Fruit fly (Drosophila melanogaster): ENCODE data around the gene ase.

ase gene

DNA sequence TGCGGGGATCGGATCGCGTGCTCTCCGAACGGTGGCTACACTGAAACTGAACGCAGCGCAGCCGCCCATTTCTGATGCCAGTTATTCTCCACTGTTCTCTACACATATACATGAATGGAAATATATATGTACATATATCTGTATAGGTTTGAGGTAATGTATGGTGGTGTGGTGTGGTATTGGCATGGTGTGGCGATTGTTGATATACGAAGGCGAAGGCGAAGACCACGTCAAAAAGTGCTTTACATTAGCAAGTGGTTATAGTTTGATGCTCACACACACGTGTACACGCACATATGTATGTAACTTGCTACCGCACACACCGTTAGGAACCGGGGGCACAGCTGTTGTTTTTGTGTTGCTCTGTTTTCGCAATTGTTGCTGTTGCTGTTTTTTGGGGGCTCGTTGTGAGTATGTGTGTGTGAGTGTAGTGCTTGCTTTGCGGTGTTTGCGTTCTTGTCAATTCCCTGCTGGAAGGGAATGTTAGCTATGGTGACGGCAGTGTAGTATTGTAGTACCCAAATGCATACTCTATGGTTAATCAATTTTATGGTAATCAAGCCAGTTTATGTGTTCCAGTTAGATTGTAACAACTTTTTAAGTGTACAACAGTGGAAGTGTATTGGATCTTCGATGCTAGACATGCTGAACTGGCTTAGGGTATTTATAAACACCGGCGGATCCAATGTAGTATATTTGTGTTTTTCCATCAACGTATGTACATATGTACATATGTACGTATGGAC, 33.1 kb downstream of the ase start, which contains the start of gene CG17896 (continued):
- peak; percentile 98 for TF ChIP-seq fru (GFP tag; optimal IDR thresholded peaks at IDR 0.05)
- TF ChIP-seq Vsx2 (GFP tag; optimal IDR thresholded peaks at IDR 0.05; ENCODE audit: partially characterized antibody), result no peak
- no peak for TF ChIP-seq pan (optimal IDR thresholded peaks at IDR 0.05)
- peak; percentile 99 for TF ChIP-seq woc (GFP tag; optimal IDR thresholded peaks at IDR 0.05)
- TF ChIP-seq Dfd (GFP tag; optimal IDR thresholded peaks at IDR 0.05), result no peak
- peak; percentile 95 for TF ChIP-seq Sp1 (GFP tag; optimal IDR thresholded peaks at IDR 0.05)
- no peak for TF ChIP-seq usp (GFP tag; optimal IDR thresholded peaks at IDR 0.05)
- peak; percentile 61 for TF ChIP-seq Hr83 (GFP tag; optimal IDR thresholded peaks at IDR 0.05; ENCODE audit: poor library complexity, severe bottlenecking)

DNA sequence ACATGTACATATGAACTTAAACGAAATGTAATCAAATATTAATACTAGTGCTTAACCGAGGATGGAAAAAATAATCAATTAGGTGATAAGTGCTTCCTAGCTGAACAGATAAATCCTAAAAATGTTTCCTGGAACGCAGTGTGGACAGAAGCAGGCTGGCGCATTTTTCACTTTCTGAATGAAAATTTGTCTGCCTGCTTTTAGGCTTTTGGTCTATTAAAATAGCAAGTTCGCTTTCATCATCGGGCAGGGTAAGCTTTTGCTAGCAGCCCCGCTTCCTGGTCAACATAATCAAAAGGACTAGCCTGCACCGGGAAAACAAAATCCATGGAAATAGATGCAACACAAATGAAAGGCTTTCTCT, 33.6 kb downstream of the ase start:
- TF ChIP-seq Myc (optimal IDR thresholded peaks at IDR 0.05) (peak; percentile 14), Abd-B (GFP tag; optimal IDR thresholded peaks at IDR 0.05) (no peak), rgr (GFP tag; optimal IDR thresholded peaks at IDR 0.05) (no peak), tai (GFP tag; optimal IDR thresholded peaks at IDR 0.05) (no peak), psq (GFP tag; optimal IDR thresholded peaks at IDR 0.05) (no peak), h (GFP tag; optimal IDR thresholded peaks at IDR 0.05) (no peak), dl (GFP tag; optimal IDR thresholded peaks at IDR 0.05; ENCODE audit: insufficient read depth in 1 of 2, partially characterized antibody in 2 of 2) (no peak), pan (optimal IDR thresholded peaks at IDR 0.05) (no peak), brk (GFP tag; optimal IDR thresholded peaks at IDR 0.05) (no peak), CrebA (GFP tag; optimal IDR thresholded peaks at IDR 0.05; ENCODE audit: borderline replicate concordance) (no peak), dmrt93B (GFP tag; optimal IDR thresholded peaks at IDR 0.05) (no peak), usp (GFP tag; optimal IDR thresholded peaks at IDR 0.05) (no peak), CG9705 (GFP tag; optimal IDR thresholded peaks at IDR 0.05) (no peak), OdsH (GFP tag; optimal IDR thresholded peaks at IDR 0.05) (no peak), Dif (GFP tag; optimal IDR thresholded peaks at IDR 0.05; ENCODE audit: partially characterized antibody) (peak; percentile 45), ey (GFP tag; optimal IDR thresholded peaks at IDR 0.05) (no peak), Sp1 (GFP tag; optimal IDR thresholded peaks at IDR 0.05) (no peak)

DNA sequence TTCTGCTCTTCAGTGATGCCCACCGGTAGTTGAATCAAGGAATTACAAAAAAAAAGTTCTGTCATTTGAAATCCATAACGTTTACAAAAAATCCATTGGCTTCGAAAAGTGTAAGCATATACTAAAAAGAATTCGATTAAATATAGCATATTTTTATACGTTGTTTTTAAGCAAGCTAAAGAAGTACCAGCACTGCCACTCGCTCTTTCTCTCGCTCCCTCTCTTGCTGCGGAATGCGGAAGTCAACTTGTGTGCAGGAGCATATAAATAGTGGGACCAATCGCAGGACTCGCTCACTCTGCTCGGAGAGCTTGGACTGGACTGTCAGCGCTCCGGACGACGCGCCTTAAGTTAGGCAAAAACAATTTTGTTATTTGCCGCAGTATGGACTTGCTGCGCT, 34.1 kb downstream of the ase start, which contains the start of gene CG17778:
TSS of gene CG17778 (plus strand) at position 8 of the 400 bp plus-strand sequence.
- TF ChIP-seq GATAd (GFP tag; optimal IDR thresholded peaks at IDR 0.05) (no peak), CG9705 (GFP tag; optimal IDR thresholded peaks at IDR 0.05) (no peak), OdsH (GFP tag; optimal IDR thresholded peaks at IDR 0.05) (no peak), N (GFP tag; optimal IDR thresholded peaks at IDR 0.05) (peak; percentile 50), h (GFP tag; optimal IDR thresholded peaks at IDR 0.05) (no peak)

DNA sequence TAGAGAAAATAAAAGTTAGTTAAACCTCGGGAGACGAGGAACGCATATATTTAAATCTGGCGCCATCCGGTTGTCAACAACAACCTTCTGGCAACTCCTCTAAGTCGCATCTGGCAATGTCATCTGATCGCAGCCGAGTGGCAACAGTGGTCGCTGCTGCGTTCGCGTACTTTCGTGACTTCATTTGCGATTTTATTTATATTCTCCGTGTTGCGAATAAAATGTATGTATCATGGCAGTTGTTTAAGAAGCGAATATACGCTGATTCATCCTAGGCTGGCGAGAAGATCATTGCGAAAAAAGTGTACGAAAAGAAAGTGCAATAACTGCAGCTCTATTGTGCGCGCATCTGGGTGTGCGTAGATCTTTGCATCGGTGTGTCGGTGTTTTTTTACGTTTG, 35.8 kb downstream of the ase start, which contains the start of gene svr:
TSS of gene svr (plus strand) at position 121 of the 400 bp plus-strand sequence.
- no peak for TF ChIP-seq Rel (GFP tag; optimal IDR thresholded peaks at IDR 0.05)
- TF ChIP-seq Rel (tag; optimal IDR thresholded peaks at IDR 0.05), result peak; percentile 53
- TF ChIP-seq N (GFP tag; optimal IDR thresholded peaks at IDR 0.05), result no peak

DNA sequence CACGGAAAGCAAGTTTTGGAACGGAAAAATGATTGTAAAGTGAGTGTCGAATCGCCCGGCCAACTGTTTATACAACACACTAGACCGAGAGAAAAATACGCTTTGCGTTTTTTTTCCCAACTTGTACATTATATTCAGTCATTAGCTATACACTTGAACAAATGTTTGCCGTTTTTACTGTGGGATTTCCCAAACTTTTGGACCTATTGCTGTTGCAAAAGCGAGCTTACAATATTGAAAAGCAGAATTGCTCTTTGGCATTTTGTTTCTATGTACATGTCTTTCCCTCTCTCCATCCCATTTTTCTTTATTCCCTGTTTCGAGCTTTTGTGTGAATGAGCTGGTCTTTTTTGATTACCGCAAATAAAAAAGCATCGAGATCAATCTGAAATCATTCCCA, 36.9 kb downstream of the ase start:
- no peak for TF ChIP-seq Mio (GFP tag; optimal IDR thresholded peaks at IDR 0.05)
- no peak for TF ChIP-seq Abd-B (GFP tag; optimal IDR thresholded peaks at IDR 0.05)
- peak in 1 of 2 experiments; percentile 19 for TF ChIP-seq dl (GFP tag; optimal IDR thresholded peaks at IDR 0.05; ENCODE audit: insufficient read depth in 1 of 2, partially characterized antibody in 2 of 2)
- no peak for TF ChIP-seq lola (GFP tag; optimal IDR thresholded peaks at IDR 0.05)
- no peak for TF ChIP-seq Dfd (GFP tag; optimal IDR thresholded peaks at IDR 0.05)
- no peak for TF ChIP-seq jim (GFP tag; optimal IDR thresholded peaks at IDR 0.05)
- no peak for TF ChIP-seq Rel (GFP tag; optimal IDR thresholded peaks at IDR 0.05)
- peak; percentile 97 for TF ChIP-seq Rel (tag; optimal IDR thresholded peaks at IDR 0.05)
- no peak for TF ChIP-seq fru (GFP tag; optimal IDR thresholded peaks at IDR 0.05)

DNA sequence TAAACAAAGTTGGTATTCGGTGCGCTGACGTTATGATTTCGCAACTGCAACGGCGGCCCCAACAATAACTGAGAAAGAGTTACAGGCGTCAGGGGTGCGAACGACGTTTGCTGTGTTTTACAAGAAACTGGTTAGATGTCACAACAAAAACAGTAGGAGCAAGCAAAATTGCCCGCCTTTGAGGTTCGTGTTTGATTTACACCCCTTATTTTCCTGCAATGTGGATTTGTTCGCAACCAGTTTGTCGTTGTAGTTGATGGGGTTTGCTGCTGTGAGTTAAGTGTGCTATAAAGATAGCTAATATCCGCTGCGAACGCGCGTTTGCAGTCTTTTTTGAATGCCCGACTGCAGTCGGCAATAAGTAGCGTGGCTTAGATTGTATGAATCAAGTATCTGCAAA, 37.9 kb downstream of the ase start:
- TF ChIP-seq GATAd (GFP tag; optimal IDR thresholded peaks at IDR 0.05), result no peak
